Fruit fly (Drosophila melanogaster): ENCODE data around the gene Mp.

Gene Mp

dm6 chr3L:7009411-7009810, 10.8 kb downstream of the Mp start (continued):
- TF ChIP-seq CG2875 (GFP tag; optimal IDR thresholded peaks at IDR 0.05) (no peak), Side (GFP tag; optimal IDR thresholded peaks at IDR 0.05) (no peak), CG10147 (GFP tag; optimal IDR thresholded peaks at IDR 0.05) (peak; percentile 24), lab (GFP tag; optimal IDR thresholded peaks at IDR 0.05) (peak; percentile 17), CG8388 (GFP tag; optimal IDR thresholded peaks at IDR 0.05) (no peak), CG7556 (GFP tag; optimal IDR thresholded peaks at IDR 0.05) (no peak), D19A (tag; optimal IDR thresholded peaks at IDR 0.05) (peak; percentile 43), D (optimal IDR thresholded peaks at IDR 0.05) (no peak), D (GFP tag; optimal IDR thresholded peaks at IDR 0.05) (peak; percentile 17), dmrt99B (tag; optimal IDR thresholded peaks at IDR 0.05) (peak; percentile 54), Meics (GFP tag; optimal IDR thresholded peaks at IDR 0.05) (peak; percentile 5), CG31441 (GFP tag; IDR thresholded peaks at IDR 0.05) (peak; percentile 59; the same call in 1 of the 2 replicates), E2f1 (GFP tag; IDR thresholded peaks at IDR 0.05) (no peak), CrebB (tag; optimal IDR thresholded peaks at IDR 0.05) (no peak), Stat92E (GFP tag; optimal IDR thresholded peaks at IDR 0.05) (no peak), Sox102F (GFP tag; optimal IDR thresholded peaks at IDR 0.05) (peak; percentile 30), abd-A (tag; optimal IDR thresholded peaks at IDR 0.05) (no peak), CoRest (tag; optimal IDR thresholded peaks at IDR 0.05) (peak; percentile 21), Oli (tag; optimal IDR thresholded peaks at IDR 0.05) (peak; percentile 32), gsb (GFP tag; IDR thresholded peaks at IDR 0.05) (no peak), grau (tag; optimal IDR thresholded peaks at IDR 0.05) (peak; percentile 27)

- TF ChIP-seq corto (GFP tag; optimal IDR thresholded peaks at IDR 0.05) (no peak), kni (GFP tag; optimal IDR thresholded peaks at IDR 0.05) (peak; percentile 58), row (GFP tag; IDR thresholded peaks at IDR 0.05) (no peak), chinmo (GFP tag; IDR thresholded peaks at IDR 0.05; ENCODE audit: partially characterized antibody) (0 out of 4 replicates have a peak, but pooled peaks have one; percentile 26), CG9932 (GFP tag; IDR thresholded peaks at IDR 0.05) (no peak), vvl (GFP tag; IDR thresholded peaks at IDR 0.05) (peak; percentile 29; the same call in 1 of the 2 replicates), cwo (GFP tag; optimal IDR thresholded peaks at IDR 0.05) (peak; percentile 45), sd (tag; optimal IDR thresholded peaks at IDR 0.05) (peak; percentile 65), Med (GFP tag) (peak; percentile 15), crol (GFP tag; IDR thresholded peaks at IDR 0.05) (0 out of 2 replicates have a peak, but pooled peaks have one; percentile 6), al (GFP tag; IDR thresholded peaks at IDR 0.05) (no peak), CG32767 (GFP tag; IDR thresholded peaks at IDR 0.05) (no peak), Pdp1 (GFP tag; optimal IDR thresholded peaks at IDR 0.05) (peak in 1 of 2 experiments; percentile 19)
These were observed 11.2 kb downstream of the Mp start for dm6 chr3L:7009886-7010285.

dm6 chr3L:7012271-7012670, 13.6 kb downstream of the Mp start:
- TF ChIP-seq CG6654 (GFP tag; optimal IDR thresholded peaks at IDR 0.05) (peak; percentile 97), stwl (tag; optimal IDR thresholded peaks at IDR 0.05) (peak; percentile 13), CG7786 (GFP tag; optimal IDR thresholded peaks at IDR 0.05) (no peak)
